Fruit fly (Drosophila melanogaster) whole organism, embryonic: ENCODE results near the gene vari.

ENCODE experiments used
- Abd-B ChIP-seq: fragments of 200-800 bp; sonication (Bioruptor generic); optimal IDR thresholded peaks from 2 replicates; lab custom pipeline; 2018; ENCODE audit warnings: missing biosample characterization, mild to moderate bottlenecking, missing genetic modification characterization, moderate library complexity
- Atf3 ChIP-seq: fragments of 200-800 bp; sonication (Bioruptor generic); optimal IDR thresholded peaks from 3 replicates; lab custom pipeline; 2016; ENCODE audit warnings: missing biosample characterization, missing genetic modification characterization
- CG10274 ChIP-seq: fragments of 200-800 bp; sonication (Bioruptor generic); optimal IDR thresholded peaks from 3 replicates; lab custom pipeline; 2017; ENCODE audit warnings: missing biosample characterization, mild to moderate bottlenecking, missing genetic modification characterization
- CG10321 ChIP-seq: fragments of 200-800 bp; sonication (Bioruptor generic); IDR thresholded peaks from 2 replicates; pipeline ENCODE4 v1.3.6; 2022; ENCODE audit warnings: missing biosample characterization, missing genetic modification characterization
- CG10654 ChIP-seq: fragments of 200-800 bp; sonication (Bioruptor generic); optimal IDR thresholded peaks from 2 replicates; lab custom pipeline; 2016; ENCODE audit warnings: missing biosample characterization, missing genetic modification characterization
- CG11093 ChIP-seq: fragments of 200-800 bp; sonication (Bioruptor generic); IDR thresholded peaks from 3 replicates; pipeline ENCODE4 v1.3.6; 2022; ENCODE audit warnings: missing biosample characterization, missing genetic modification characterization
- CG11247 ChIP-seq: fragments of 200-800 bp; sonication (Bioruptor generic); IDR thresholded peaks from 2 replicates; pipeline ENCODE4 v1.3.6; 2022; ENCODE audit warnings: missing biosample characterization, missing genetic modification characterization
- CG12155 ChIP-seq: fragments of 200-800 bp; sonication (Bioruptor generic); optimal IDR thresholded peaks from 3 replicates; lab custom pipeline; 2016; ENCODE audit warnings: missing biosample characterization, missing genetic modification characterization
- CG12659 ChIP-seq: fragments of 200-800 bp; sonication (Bioruptor generic); optimal IDR thresholded peaks from 3 replicates; lab custom pipeline; 2017; ENCODE audit warnings: mild to moderate bottlenecking, missing biosample characterization, missing genetic modification reagents, missing genetic modification characterization
- CG12769 ChIP-seq: fragments of 200-800 bp; sonication (Bioruptor generic); optimal IDR thresholded peaks from 2 replicates; lab custom pipeline; 2019; ENCODE audit warnings: missing biosample characterization, mild to moderate bottlenecking, missing genetic modification characterization, moderate library complexity
- CG16863 ChIP-seq: fragments of 200-800 bp; sonication (Bioruptor generic); optimal IDR thresholded peaks from 3 replicates; lab custom pipeline; 2016; ENCODE audit warnings: missing biosample characterization, missing genetic modification characterization
- CG17361 ChIP-seq: fragments of 200-800 bp; sonication (Bioruptor generic); IDR thresholded peaks from 3 replicates; pipeline ENCODE4 v1.3.6; 2022; ENCODE audit warnings: missing biosample characterization, missing genetic modification characterization
- CG1832 ChIP-seq: fragments of 200-800 bp; sonication (Bioruptor generic); optimal IDR thresholded peaks from 2 replicates; lab custom pipeline; 2017; ENCODE audit warnings: missing biosample characterization, mild to moderate bottlenecking, missing genetic modification characterization, inconsistent platforms
- CG34224 ChIP-seq: fragments of 200-800 bp; sonication (Bioruptor generic); IDR thresholded peaks from 3 replicates; pipeline ENCODE4 v1.3.6; 2022; ENCODE audit warnings: missing biosample characterization, missing genetic modification characterization; ENCODE audit not compliant: partially characterized antibody
- CG34422 ChIP-seq: fragments of 200-800 bp; sonication (Bioruptor generic); IDR thresholded peaks from 3 replicates; pipeline ENCODE4 v1.3.6; 2022; ENCODE audit warnings: missing biosample characterization, missing genetic modification characterization
- CG7928 ChIP-seq: fragments of 200-800 bp; sonication (Bioruptor generic); optimal IDR thresholded peaks from 2 replicates; lab custom pipeline; 2017; ENCODE audit warnings: missing biosample characterization, mild to moderate bottlenecking, missing genetic modification characterization
- CG8281 ChIP-seq: fragments of 200-800 bp; sonication (Bioruptor generic); optimal IDR thresholded peaks from 2 replicates; lab custom pipeline; 2018; ENCODE audit warnings: missing biosample characterization, mild to moderate bottlenecking, missing genetic modification characterization, moderate library complexity
- CG9876 ChIP-seq: fragments of 200-800 bp; sonication (Bioruptor generic); optimal IDR thresholded peaks from 2 replicates; lab custom pipeline; 2016; ENCODE audit warnings: missing biosample characterization, missing genetic modification characterization
- Dbx ChIP-seq: fragments of 200-800 bp; sonication (Bioruptor generic); IDR thresholded peaks from 3 replicates; pipeline ENCODE4 v1.3.6; 2022; ENCODE audit warnings: missing biosample characterization, missing genetic modification characterization
- Dip2 ChIP-seq: fragments of 200-800 bp; sonication (Bioruptor generic); IDR thresholded peaks from 2 replicates; pipeline ENCODE4 v1.3.6; 2022; ENCODE audit warnings: missing biosample characterization, missing genetic modification characterization
- Dll ChIP-seq: fragments of 200-800 bp; sonication (Bioruptor generic); IDR thresholded peaks from 4 replicates; pipeline ENCODE4 v1.3.6; 2022; ENCODE audit warnings: missing biosample characterization, missing genetic modification characterization; ENCODE audit not compliant: partially characterized antibody
- Ets65A ChIP-seq: fragments of 200-800 bp; sonication (Bioruptor generic); peaks from one replicate; lab custom pipeline; 2016; ENCODE audit warnings: missing biosample characterization, missing genetic modification characterization
- Fer1 ChIP-seq: fragments of 200-800 bp; sonication (Bioruptor generic); optimal IDR thresholded peaks from 2 replicates; lab custom pipeline; 2017; ENCODE audit warnings: missing biosample characterization, mild to moderate bottlenecking, missing genetic modification characterization
- HLHmδ ChIP-seq: fragments of 200-800 bp; sonication (Bioruptor generic); optimal IDR thresholded peaks from 2 replicates; lab custom pipeline; 2018; ENCODE audit warnings: missing biosample characterization, mild to moderate bottlenecking, missing genetic modification characterization, moderate library complexity
- Hand ChIP-seq: fragments of 200-800 bp; sonication (Bioruptor generic); optimal IDR thresholded peaks from 2 replicates; lab custom pipeline; 2017; ENCODE audit warnings: mild to moderate bottlenecking, missing biosample characterization, missing genetic modification reagents, missing genetic modification characterization
- Lhr ChIP-seq: fragments of 200-800 bp; sonication (Bioruptor generic); optimal IDR thresholded peaks from 3 replicates; lab custom pipeline; 2017; ENCODE audit warnings: mild to moderate bottlenecking, missing biosample characterization, missing genetic modification reagents, missing genetic modification characterization
- Pdp1 ChIP-seq, 2 experiments: fragments of 200-800 bp; sonication (Bioruptor generic); optimal IDR thresholded peaks; 3 replicates each; lab custom pipeline; 2016; ENCODE audit warnings: missing biosample characterization in 2 of 2, missing genetic modification characterization in 2 of 2, mild to moderate bottlenecking in 1 of 2, moderate library complexity in 1 of 2
- Side ChIP-seq: fragments of 200-800 bp; sonication (Bioruptor generic); optimal IDR thresholded peaks from 2 replicates; lab custom pipeline; 2016; ENCODE audit warnings: missing biosample characterization, missing genetic modification characterization
- Spps ChIP-seq: fragments of 200-800 bp; sonication (Bioruptor generic); optimal IDR thresholded peaks from 2 replicates; lab custom pipeline; 2018; ENCODE audit warnings: missing biosample characterization, mild to moderate bottlenecking, missing genetic modification characterization
- YL-1 ChIP-seq: fragments of 200-800 bp; sonication (Bioruptor generic); optimal IDR thresholded peaks from 3 replicates; lab custom pipeline; 2017; ENCODE audit warnings: missing biosample characterization, mild to moderate bottlenecking, missing genetic modification characterization
- al ChIP-seq: fragments of 200-800 bp; sonication (Bioruptor generic); IDR thresholded peaks from 2 replicates; pipeline ENCODE4 v1.3.6; 2022; ENCODE audit warnings: missing biosample characterization, missing genetic modification characterization
- croc ChIP-seq: fragments of 200-800 bp; sonication (Bioruptor generic); conservative IDR thresholded peaks from 3 replicates; pipeline ENCODE4 v1.3.6; 2022; ENCODE audit warnings: missing biosample characterization, missing genetic modification characterization
- dimm ChIP-seq: fragments of 200-800 bp; sonication (Bioruptor generic); IDR thresholded peaks from 2 replicates; pipeline ENCODE4 v1.3.6; 2022; ENCODE audit warnings: missing biosample characterization, missing genetic modification characterization
- ems ChIP-seq: fragments of 200-800 bp; sonication (Bioruptor generic); optimal IDR thresholded peaks from 3 replicates; lab custom pipeline; 2016; ENCODE audit warnings: missing biosample characterization, missing genetic modification characterization
- esg ChIP-seq: fragments of 200-800 bp; sonication (Bioruptor generic); conservative IDR thresholded peaks from 2 replicates; pipeline ENCODE4 v1.3.6; 2022; ENCODE audit warnings: missing biosample characterization, missing genetic modification characterization
- ewg ChIP-seq: fragments of 200-800 bp; sonication (Bioruptor generic); optimal IDR thresholded peaks from 3 replicates; lab custom pipeline; 2017; ENCODE audit warnings: mild to moderate bottlenecking, missing biosample characterization, missing genetic modification reagents, missing genetic modification characterization
- fru ChIP-seq: fragments of >200 bp; optimal IDR thresholded peaks from 2 replicates; lab custom pipeline; 2017
- gsb-n ChIP-seq: fragments of 200-800 bp; sonication (Bioruptor generic); optimal IDR thresholded peaks from 3 replicates; lab custom pipeline; 2018; ENCODE audit warnings: missing biosample characterization, mild to moderate bottlenecking, missing genetic modification characterization
- jigr1 ChIP-seq: fragments of 200-800 bp; sonication (Bioruptor generic); IDR thresholded peaks from 3 replicates; pipeline ENCODE4 v1.3.6; 2022; ENCODE audit warnings: missing biosample characterization, missing genetic modification characterization
- nerfin-2 ChIP-seq: fragments of 200-800 bp; sonication (Bioruptor generic); IDR thresholded peaks from 2 replicates; pipeline ENCODE4 v1.3.6; 2022; ENCODE audit warnings: missing biosample characterization, missing genetic modification characterization; ENCODE audit not compliant: partially characterized antibody
- pan ChIP-seq, 4 experiments: fragments of >200 bp in 3 of 4; fragments of 200-800 bp in 1 of 4; sonication (Bioruptor generic) in 1 of 4; optimal IDR thresholded peaks in 3 of 4; IDR thresholded peaks in 1 of 4; 2 replicates each; pipeline versions ENCODE4 v1.3.6 to Lab custom; 2017 to 2022; ENCODE audit warnings: missing biosample characterization in 2 of 4, missing genetic modification characterization in 2 of 4, mixed read lengths in 1 of 4
- pho ChIP-seq: fragments of 200-800 bp; sonication (Bioruptor generic); optimal IDR thresholded peaks from 2 replicates; lab custom pipeline; 2016; ENCODE audit warnings: missing biosample characterization, missing genetic modification characterization
- sens ChIP-seq: fragments of 200-800 bp; sonication (Bioruptor generic); peaks from one replicate; lab custom pipeline; 2016; ENCODE audit warnings: missing biosample characterization, missing genetic modification characterization
- sens-2 ChIP-seq: fragments of 200-800 bp; sonication (Bioruptor generic); IDR thresholded peaks from 2 replicates; pipeline ENCODE4 v1.3.6; 2022; ENCODE audit warnings: missing biosample characterization, missing genetic modification characterization
- shn ChIP-seq: fragments of 200-800 bp; sonication (Bioruptor generic); optimal IDR thresholded peaks from 3 replicates; lab custom pipeline; 2016; ENCODE audit warnings: missing biosample characterization, missing genetic modification characterization
- slbo ChIP-seq: fragments of 200-800 bp; sonication (Bioruptor generic); IDR thresholded peaks from 2 replicates; pipeline ENCODE4 v1.3.6; 2022; ENCODE audit warnings: missing biosample characterization, missing genetic modification characterization
- slp2 ChIP-seq: fragments of 200-800 bp; sonication (Bioruptor generic); optimal IDR thresholded peaks from 2 replicates; lab custom pipeline; 2016; ENCODE audit warnings: missing biosample characterization, missing genetic modification characterization
- sob ChIP-seq: fragments of 200-800 bp; sonication (Bioruptor generic); IDR thresholded peaks from 2 replicates; pipeline ENCODE4 v1.3.6; 2022; ENCODE audit warnings: missing biosample characterization, missing genetic modification characterization
- sug ChIP-seq: fragments of 200-800 bp; optimal IDR thresholded peaks from 2 replicates; lab custom pipeline; 2019; ENCODE audit warnings: missing biosample characterization, mild to moderate bottlenecking, missing genetic modification characterization, moderate library complexity
- tin ChIP-seq: fragments of 200-800 bp; sonication (Bioruptor generic); optimal IDR thresholded peaks from 3 replicates; lab custom pipeline; 2016; ENCODE audit warnings: missing biosample characterization, missing genetic modification characterization
- yki ChIP-seq: fragments of >200 bp; optimal IDR thresholded peaks from 3 replicates; lab custom pipeline; 2018
- zen2 ChIP-seq: fragments of 200-800 bp; sonication (Bioruptor generic); IDR thresholded peaks from 3 replicates; pipeline ENCODE4 v1.3.6; 2022; ENCODE audit warnings: missing biosample characterization, missing genetic modification characterization; ENCODE audit not compliant: partially characterized antibody

Gene vari

DNA sequence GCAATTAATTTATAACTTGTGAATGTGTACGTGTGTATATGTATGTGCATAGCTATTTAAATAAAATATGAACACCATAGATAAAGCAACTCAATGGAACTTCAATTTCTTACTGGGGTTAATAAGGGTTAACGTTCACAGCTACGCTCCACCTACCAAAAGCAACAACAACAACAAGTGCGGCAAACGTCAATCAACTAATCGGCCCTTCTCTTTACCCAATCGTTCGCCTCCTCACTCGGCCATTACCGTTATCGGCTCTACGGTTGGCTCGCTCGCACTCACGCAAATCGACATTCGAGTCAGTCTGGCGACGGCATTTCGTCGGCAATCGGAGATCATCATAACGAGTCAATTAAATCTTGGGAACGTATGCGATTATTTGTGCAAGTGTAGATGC is 13.8 kb downstream of the vari start (continued):
- no peak for TF ChIP-seq CG11247 (GFP tag; lab: Robert Waterston, UW)
- no peak for TF ChIP-seq dimm (GFP tag; lab: Robert Waterston, UW)
- no peak for TF ChIP-seq CG9876 (GFP tag; lab: Kevin White, UChicago)
- no peak for TF ChIP-seq Hand
- peak; percentile 2 for TF ChIP-seq CG12155 (GFP tag; lab: Kevin White, UChicago)
- TF ChIP-seq gsb-n (tag; lab: Kevin White, UChicago): no peak
- no peak for TF ChIP-seq Dbx
- peak; percentile 40 for TF ChIP-seq sens (GFP tag; lab: Kevin White, UChicago)
- no peak for TF ChIP-seq ewg (GFP tag; lab: Kevin White, UChicago)
- no peak for TF ChIP-seq Side (GFP tag; lab: Kevin White, UChicago)
- no peak for TF ChIP-seq Abd-B (GFP tag; lab: Kevin White, UChicago)
- TF ChIP-seq Atf3 (GFP tag; lab: Kevin White, UChicago): no peak
- TF ChIP-seq CG1832 (GFP tag; lab: Kevin White, UChicago): peak; percentile 81
- TF ChIP-seq CG10654 (GFP tag; lab: Kevin White, UChicago): no peak
- TF ChIP-seq CG10321: peak; percentile 97
- TF ChIP-seq yki: no peak
- TF ChIP-seq CG8281 (tag; lab: Kevin White, UChicago): no peak
- TF ChIP-seq CG34224: no peak
- TF ChIP-seq YL-1: no peak
- TF ChIP-seq Spps (tag; lab: Kevin White, UChicago): no peak
- TF ChIP-seq pan (optimal IDR thresholded peaks at IDR 0.05; lab: Kevin White, UChicago): no peak
- TF ChIP-seq pan (GFP tag; optimal IDR thresholded peaks at IDR 0.05 in 1 of 2, IDR thresholded peaks at IDR 0.05 in 1 of 2): peak in 1 of 2 experiments; percentile 79
- no peak for TF ChIP-seq CG11093 (GFP tag; lab: Robert Waterston, UW)
- no peak for TF ChIP-seq CG10274 (GFP tag; lab: Kevin White, UChicago)
- TF ChIP-seq Dip2 (GFP tag; lab: Robert Waterston, UW): no peak
- no peak for TF ChIP-seq Lhr (GFP tag; lab: Kevin White, UChicago)
- no peak for TF ChIP-seq tin (GFP tag; lab: Kevin White, UChicago)
- no peak for TF ChIP-seq CG12769 (tag; lab: Kevin White, UChicago)
- no peak; the same call in 2 of the 3 replicates for TF ChIP-seq zen2
- no peak for TF ChIP-seq Dll (GFP tag; lab: Robert Waterston, UW)
- no peak for TF ChIP-seq shn (GFP tag; lab: Kevin White, UChicago)
- no peak for TF ChIP-seq CG12659
- peak in 1 of 2 experiments; percentile 1 for TF ChIP-seq Pdp1 (GFP tag; optimal IDR thresholded peaks at IDR 0.05; lab: Kevin White, UChicago)
- no peak for TF ChIP-seq ems (GFP tag; lab: Kevin White, UChicago)
- no peak for TF ChIP-seq sens-2 (GFP tag; lab: Robert Waterston, UW)
- no peak for TF ChIP-seq jigr1
- TF ChIP-seq CG16863: no peak
- TF ChIP-seq esg: no peak
- TF ChIP-seq slp2 (GFP tag; lab: Kevin White, UChicago): no peak
- no peak for TF ChIP-seq CG17361 (GFP tag; lab: Robert Waterston, UW)
- peak; percentile 7; the same call in 1 of the 2 replicates for TF ChIP-seq sob (GFP tag; lab: Robert Waterston, UW)
- no peak for TF ChIP-seq Ets65A (GFP tag; lab: Kevin White, UChicago)
- no peak for TF ChIP-seq al (GFP tag; lab: Robert Waterston, UW)
- TF ChIP-seq slbo (GFP tag; lab: Robert Waterston, UW): no peak
- TF ChIP-seq nerfin-2 (GFP tag; lab: Robert Waterston, UW): no peak
- TF ChIP-seq CG34422 (GFP tag; lab: Robert Waterston, UW): peak; percentile 35; the same call in 1 of the 3 replicates
- no peak for TF ChIP-seq fru (lab: Kevin White, UChicago)
- no peak for TF ChIP-seq pho
- TF ChIP-seq CG7928 (GFP tag; lab: Kevin White, UChicago): no peak
- no peak for TF ChIP-seq croc (GFP tag; lab: Robert Waterston, UW)
- no peak for TF ChIP-seq Fer1 (GFP tag; lab: Kevin White, UChicago)
- peak; percentile 7 for TF ChIP-seq sug
- peak; percentile 44 for TF ChIP-seq HLHmδ (GFP tag; lab: Kevin White, UChicago)
